Worm (Caenorhabditis elegans) whole organism, L4/young adult: Measurements from ENCODE around the gene W02A2.12.

Experiments
- W03F9.2 ChIP-seq: fragments of 150-350 bp; optimal IDR thresholded peaks from 2 replicates; lab custom pipeline; 2014; ENCODE audit warnings: missing biosample characterization, missing genetic modification characterization
- dao-5 ChIP-seq: sonication (generic microtip); optimal IDR thresholded peaks from 2 replicates; lab custom pipeline; 2016; ENCODE audit warnings: missing genotype, missing genetic modification characterization, moderate library complexity, missing compliant biosample characterization
- him-1 ChIP-seq: sonication (generic microtip); optimal IDR thresholded peaks from 2 replicates; lab custom pipeline; 2016; ENCODE audit warnings: missing genotype, missing genetic modification reagents, missing genetic modification characterization, missing compliant biosample characterization

Gene W02A2.12

ce11 chrIV:13334287-13334686 is 14.3 kb downstream of the W02A2.12 start:
- no peak for TF ChIP-seq him-1 (tag; lab: Kevin White, UChicago)
- no peak for TF ChIP-seq dao-5 (tag; lab: Kevin White, UChicago)
- TF ChIP-seq W03F9.2 = no peak

- TF ChIP-seq dao-5 (tag; lab: Kevin White, UChicago) = no peak
These were observed 17.3 kb downstream of the W02A2.12 start, which contains the start of gene pqn-74 for ce11 chrIV:13331285-13331684. TSS of gene pqn-74 (minus strand) at chrIV:13331406.

ce11 chrIV:13330547-13330946 is 18.1 kb downstream of the W02A2.12 start:
- TF ChIP-seq W03F9.2 = no peak
- no peak for TF ChIP-seq him-1 (tag; lab: Kevin White, UChicago)
- no peak for TF ChIP-seq dao-5 (tag; lab: Kevin White, UChicago)

ce11 chrIV:13328059-13328458 is 20.6 kb downstream of the W02A2.12 start, which contains the start of gene far-6:
TSS of gene far-6 (plus strand) at chrIV:13328359.
- TF ChIP-seq him-1 (tag; lab: Kevin White, UChicago) (no peak), W03F9.2 (no peak)

- TF ChIP-seq W03F9.2 (no peak), dao-5 (tag; lab: Kevin White, UChicago) (no peak), him-1 (tag; lab: Kevin White, UChicago) (no peak)
These were observed 21.6 kb downstream of the W02A2.12 start for ce11 chrIV:13327064-13327463.

- TF ChIP-seq him-1 (tag; lab: Kevin White, UChicago) (no peak), W03F9.2 (no peak), dao-5 (tag; lab: Kevin White, UChicago) (no peak)
These were observed 24.7 kb downstream of the W02A2.12 start, which contains the start of gene fat-2 for ce11 chrIV:13323823-13324359. TSS of gene fat-2 (plus strand) at chrIV:13323873.

- TF ChIP-seq him-1 (tag; lab: Kevin White, UChicago) (no peak), W03F9.2 (peak; percentile 19)
These were observed 26.2 kb downstream of the W02A2.12 start for ce11 chrIV:13322429-13322828.

- TF ChIP-seq dao-5 (tag; lab: Kevin White, UChicago) = no peak
- TF ChIP-seq W03F9.2 = no peak
- no peak for TF ChIP-seq him-1 (tag; lab: Kevin White, UChicago)
These were observed 28.6 kb downstream of the W02A2.12 start for ce11 chrIV:13319886-13320650.

- no peak for TF ChIP-seq W03F9.2
- no peak for TF ChIP-seq him-1 (tag; lab: Kevin White, UChicago)
- no peak for TF ChIP-seq dao-5 (tag; lab: Kevin White, UChicago)
These were observed 29.9 kb downstream of the W02A2.12 start for ce11 chrIV:13318773-13319172.

ce11 chrIV:13315344-13315743 is 33.3 kb downstream of the W02A2.12 start, which contains the start of gene fat-1:
TSS of gene fat-1 (plus strand) at chrIV:13315644.
- TF ChIP-seq W03F9.2 (no peak), him-1 (tag; lab: Kevin White, UChicago) (no peak), dao-5 (tag; lab: Kevin White, UChicago) (no peak)

ce11 chrIV:13314181-13314580 is 34.5 kb downstream of the W02A2.12 start:
- no peak for TF ChIP-seq dao-5 (tag; lab: Kevin White, UChicago)
- peak; percentile 4 for TF ChIP-seq W03F9.2

ce11 chrIV:13313156-13313555 is 35.5 kb downstream of the W02A2.12 start:
- no peak for TF ChIP-seq dao-5 (tag; lab: Kevin White, UChicago)
- TF ChIP-seq W03F9.2 = no peak
- TF ChIP-seq him-1 (tag; lab: Kevin White, UChicago) = no peak

- TF ChIP-seq him-1 (tag; lab: Kevin White, UChicago) (no peak), dao-5 (tag; lab: Kevin White, UChicago) (no peak), W03F9.2 (no peak)
These were observed 37.1 kb downstream of the W02A2.12 start for ce11 chrIV:13311331-13312034.

- TF ChIP-seq dao-5 (tag; lab: Kevin White, UChicago) (no peak), him-1 (tag; lab: Kevin White, UChicago) (no peak), W03F9.2 (no peak)
These were observed 39.0 kb downstream of the W02A2.12 start for ce11 chrIV:13309636-13310035.
